Worm (Caenorhabditis elegans) whole organism, L1 larva: ENCODE measurements around the gene spr-2.

Source experiments
- C04F5.9 ChIP-seq: sonication (generic microtip); optimal IDR thresholded peaks from 2 replicates; lab custom pipeline; 2016; ENCODE audit warnings: missing genetic modification characterization, missing compliant biosample characterization
- C34B4.2 ChIP-seq: sonication (generic microtip); optimal IDR thresholded peaks from 2 replicates; lab custom pipeline; 2017; ENCODE audit warnings: mild to moderate bottlenecking, missing genetic modification characterization, missing compliant biosample characterization
- F16B12.6 ChIP-seq: fragments of 150-350 bp; optimal IDR thresholded peaks from 2 replicates; lab custom pipeline; 2014; ENCODE audit warnings: missing biosample characterization, missing genetic modification characterization
- aly-2 ChIP-seq: fragments of 150-350 bp; optimal IDR thresholded peaks from 2 replicates; lab custom pipeline; 2014; ENCODE audit warnings: missing biosample characterization, missing genetic modification characterization
- ama-1 ChIP-seq: fragments of 150-350 bp; optimal IDR thresholded peaks from 2 replicates; lab custom pipeline; 2014
- blmp-1 ChIP-seq: fragments of 150-350 bp; optimal IDR thresholded peaks from 2 replicates; lab custom pipeline; 2014; ENCODE audit warnings: missing biosample characterization, missing genetic modification characterization
- ceh-63 ChIP-seq: fragments of 200-800 bp; sonication (Bioruptor generic); optimal IDR thresholded peaks from 2 replicates; lab custom pipeline; 2018; ENCODE audit warnings: mild to moderate bottlenecking, missing genetic modification characterization, missing compliant biosample characterization
- ceh-82 ChIP-seq, 3 experiments: fragments of 150-350 bp in 1 of 3; sonication (generic microtip) in 2 of 3; optimal IDR thresholded peaks; 2 replicates each; lab custom pipeline; 2014 to 2017; ENCODE audit warnings: missing biosample characterization in 3 of 3, missing genetic modification characterization in 3 of 3
- dpl-1 ChIP-seq, 3 experiments: fragments of 150-350 bp in 2 of 3; sonication (generic microtip) in 1 of 3; optimal IDR thresholded peaks; 2 replicates each; lab custom pipeline; 2014 to 2017; ENCODE audit warnings: missing biosample characterization in 3 of 3, missing genetic modification characterization in 3 of 3, missing genetic modification reagents in 3 of 3
- dsc-1 ChIP-seq: sonication (generic microtip); optimal IDR thresholded peaks from 2 replicates; lab custom pipeline; 2016; ENCODE audit warnings: mild to moderate bottlenecking, missing genetic modification characterization, missing compliant biosample characterization
- efl-1 ChIP-seq, 4 experiments: fragments of 150-350 bp; optimal IDR thresholded peaks in 3 of 4; peaks in 1 of 4; 1 replicate in 1 of 4; 2 replicates in 3 of 4; lab custom pipeline; 2014; ENCODE audit warnings: missing biosample characterization in 2 of 4, missing genetic modification characterization in 2 of 4, missing genetic modification reagents in 2 of 4
- elt-2 ChIP-seq: sonication (generic microtip); optimal IDR thresholded peaks from 2 replicates; lab custom pipeline; 2016; ENCODE audit warnings: missing genetic modification characterization, mild to moderate bottlenecking, inconsistent platforms, missing compliant biosample characterization, missing genetic modification reagents
- ets-5 ChIP-seq: fragments of 200-800 bp; sonication (Bioruptor generic); IDR thresholded peaks from 2 replicates; pipeline ENCODE4 v1.3.6; 2022; ENCODE audit warnings: missing genetic modification characterization, missing compliant biosample characterization
- fkh-8 ChIP-seq: sonication (generic microtip); optimal IDR thresholded peaks from 2 replicates; lab custom pipeline; 2016; ENCODE audit warnings: mild to moderate bottlenecking, missing genetic modification characterization, missing compliant biosample characterization
- grh-1 ChIP-seq: fragments of 200-800 bp; sonication (Bioruptor generic); IDR thresholded peaks from 2 replicates; pipeline ENCODE4 v1.3.6; 2022; ENCODE audit warnings: missing genetic modification reagents, missing genetic modification characterization, missing compliant biosample characterization
- hlh-17 ChIP-seq: fragments of 200-800 bp; sonication (Bioruptor generic); optimal IDR thresholded peaks from 2 replicates; lab custom pipeline; 2018; ENCODE audit warnings: missing genetic modification characterization, mild to moderate bottlenecking, missing compliant biosample characterization, moderate library complexity, borderline replicate concordance
- hlh-4 ChIP-seq: sonication (generic microtip); optimal IDR thresholded peaks from 2 replicates; lab custom pipeline; 2016; ENCODE audit warnings: mild to moderate bottlenecking, missing genetic modification characterization, missing compliant biosample characterization
- lin-13 ChIP-seq: fragments of 150-350 bp; optimal IDR thresholded peaks from 2 replicates; lab custom pipeline; 2014; ENCODE audit warnings: missing biosample characterization, missing genetic modification reagents, missing genetic modification characterization
- mab-9 ChIP-seq: fragments of 200-800 bp; sonication (Bioruptor generic); IDR thresholded peaks from 2 replicates; pipeline ENCODE4 v1.3.6; 2022; ENCODE audit warnings: missing genetic modification reagents, missing genetic modification characterization, missing compliant biosample characterization
- mdl-1 ChIP-seq, 2 experiments: fragments of 150-350 bp; optimal IDR thresholded peaks; 2 replicates each; lab custom pipeline; 2014 to 2017; ENCODE audit warnings: missing biosample characterization in 2 of 2, missing genetic modification characterization in 2 of 2, inconsistent platforms in 1 of 2
- mef-2 ChIP-seq: fragments of 150-350 bp; optimal IDR thresholded peaks from 2 replicates; lab custom pipeline; 2014; ENCODE audit warnings: missing biosample characterization, missing genetic modification characterization
- nhr-11 ChIP-seq: fragments of 150-350 bp; optimal IDR thresholded peaks from 2 replicates; lab custom pipeline; 2014; ENCODE audit warnings: missing biosample characterization, missing genetic modification characterization
- nhr-77 ChIP-seq: fragments of 150-350 bp; optimal IDR thresholded peaks from 2 replicates; lab custom pipeline; 2014; ENCODE audit warnings: missing biosample characterization, missing genetic modification characterization
- nhr-85 ChIP-seq: sonication (generic microtip); peaks from one replicate; lab custom pipeline; 2016; ENCODE audit warnings: missing genetic modification characterization, inconsistent platforms, missing compliant biosample characterization
- pqm-1 ChIP-seq: sonication (generic microtip); optimal IDR thresholded peaks from 3 replicates; lab custom pipeline; 2017; ENCODE audit warnings: missing biosample characterization, missing genetic modification characterization
- rnt-1 ChIP-seq: sonication (generic microtip); optimal IDR thresholded peaks from 2 replicates; lab custom pipeline; 2016; ENCODE audit warnings: mild to moderate bottlenecking, missing genetic modification characterization, moderate library complexity, missing compliant biosample characterization
- skn-1 ChIP-seq: fragments of 150-350 bp; optimal IDR thresholded peaks from 2 replicates; lab custom pipeline; 2014; ENCODE audit warnings: missing biosample characterization, missing genetic modification characterization
- sptf-1 ChIP-seq: fragments of 150-350 bp; optimal IDR thresholded peaks from 2 replicates; lab custom pipeline; 2014; ENCODE audit warnings: missing biosample characterization, missing genetic modification characterization
- swsn-7 ChIP-seq: sonication (generic microtip); optimal IDR thresholded peaks from 2 replicates; lab custom pipeline; 2016; ENCODE audit warnings: missing genetic modification characterization, missing compliant biosample characterization
- tbx-2 ChIP-seq: sonication (generic microtip); optimal IDR thresholded peaks from 2 replicates; lab custom pipeline; 2016; ENCODE audit warnings: missing genetic modification characterization, missing compliant biosample characterization
- unc-130 ChIP-seq: fragments of 150-350 bp; optimal IDR thresholded peaks from 2 replicates; lab custom pipeline; 2017; ENCODE audit warnings: missing biosample characterization, missing genetic modification characterization, inconsistent platforms
- vab-15 ChIP-seq: sonication (generic microtip); optimal IDR thresholded peaks from 2 replicates; lab custom pipeline; 2017; ENCODE audit warnings: missing genotype, mild to moderate bottlenecking, missing genetic modification characterization, missing compliant biosample characterization
- xbp-1 ChIP-seq: sonication (generic microtip); optimal IDR thresholded peaks from 2 replicates; lab custom pipeline; 2016; ENCODE audit warnings: missing genetic modification characterization, missing compliant biosample characterization
- zag-1 ChIP-seq: fragments of 150-350 bp; optimal IDR thresholded peaks from 2 replicates; lab custom pipeline; 2014; ENCODE audit warnings: missing biosample characterization, missing genetic modification characterization
- ztf-4 ChIP-seq: fragments of 150-350 bp; optimal IDR thresholded peaks from 2 replicates; lab custom pipeline; 2014; ENCODE audit warnings: missing biosample characterization, missing genetic modification characterization

Gene spr-2

DNA sequence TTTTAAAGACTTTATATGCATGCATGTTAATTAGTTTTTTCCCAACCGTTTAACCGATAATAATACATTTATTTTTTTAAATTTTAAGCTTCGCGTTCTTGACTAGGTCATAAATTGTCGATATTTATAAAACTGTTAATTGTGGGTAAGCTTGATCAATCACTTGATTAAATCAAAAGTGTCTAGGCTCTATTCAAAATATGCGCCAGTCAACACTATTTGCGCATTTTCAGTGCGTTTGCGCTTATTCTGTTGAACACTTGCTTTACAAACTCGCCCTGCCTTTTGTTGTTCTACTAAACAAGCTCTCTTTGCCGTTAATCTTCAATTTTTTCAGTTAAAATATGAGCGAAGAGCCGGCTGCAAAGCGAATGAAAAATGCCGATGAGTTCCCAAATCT lies at the start of gene spr-2 (continued):
- peak in 1 of 2 experiments; percentile 48 for TF ChIP-seq mdl-1 (tag; optimal IDR thresholded peaks at IDR 0.05; lab: Kevin White, UChicago)
- peak; percentile 19 for TF ChIP-seq nhr-77 (tag; lab: Kevin White, UChicago)
- TF ChIP-seq blmp-1, result peak; percentile 64
- TF ChIP-seq aly-2 (tag; lab: Kevin White, UChicago), result peak; percentile 41
- TF ChIP-seq C04F5.9 (tag; lab: Kevin White, UChicago), result peak; percentile 14
- TF ChIP-seq grh-1 (GFP tag; lab: Robert Waterston, UW), result 0 out of 2 replicates have a peak, but pooled peaks have one; percentile 18
- TF ChIP-seq ceh-63, result no peak
- TF ChIP-seq ztf-4 (tag; lab: Kevin White, UChicago), result peak; percentile 54
- TF ChIP-seq F16B12.6, result peak; percentile 52
- no peak for TF ChIP-seq mab-9 (GFP tag; lab: Robert Waterston, UW)
- TF ChIP-seq swsn-7 (tag; lab: Kevin White, UChicago), result peak; percentile 81
- peak; percentile 42 for TF ChIP-seq lin-13
- TF ChIP-seq ets-5 (GFP tag; lab: Robert Waterston, UW), result no peak
- no peak for TF ChIP-seq pqm-1 (tag; lab: Kevin White, UChicago)
- no peak for TF ChIP-seq sptf-1 (tag; lab: Kevin White, UChicago)
- peak; percentile 76 for TF ChIP-seq nhr-85
- TF ChIP-seq hlh-17, result no peak
- TF ChIP-seq xbp-1, result peak; percentile 80
- TF ChIP-seq tbx-2 (tag; lab: Kevin White, UChicago), result peak; percentile 78
- TF ChIP-seq skn-1 (tag; lab: Kevin White, UChicago), result peak; percentile 52
- peak; percentile 21 to 65 (median 54) for TF ChIP-seq ceh-82 (tag; optimal IDR thresholded peaks at IDR 0.05; lab: Kevin White, UChicago)
- peak; percentile 75 for TF ChIP-seq dsc-1 (tag; lab: Kevin White, UChicago)
- no peak for TF ChIP-seq C34B4.2 (tag; lab: Kevin White, UChicago)
- peak; percentile 67 for TF ChIP-seq nhr-11 (tag; lab: Kevin White, UChicago)
- TF ChIP-seq vab-15, result no peak
- TF ChIP-seq hlh-4 (tag; lab: Kevin White, UChicago), result no peak
- peak; percentile 84 for TF ChIP-seq rnt-1 (tag; lab: Kevin White, UChicago)
- TF ChIP-seq, all 84 proteins: peak for 49

DNA sequence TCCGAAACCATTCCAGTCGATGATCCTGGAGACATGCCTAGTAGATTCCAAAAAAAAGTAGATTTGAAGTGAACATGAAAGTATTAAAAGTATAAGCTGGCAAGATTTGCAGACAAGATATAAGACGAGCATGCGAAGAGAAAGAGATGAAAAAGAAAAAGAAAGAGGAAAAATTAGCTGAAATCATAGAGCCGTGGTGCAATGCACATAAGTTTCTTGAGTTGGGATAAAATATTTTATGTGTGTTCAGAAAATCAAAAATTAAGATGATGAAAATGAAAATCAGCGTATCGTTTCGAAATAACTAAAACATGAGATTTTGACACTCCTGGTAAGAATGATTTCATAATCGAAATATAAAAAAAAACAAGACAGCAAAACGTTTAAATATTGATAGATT lies 46.8 kb upstream of the spr-2 start, which contains the start of gene T11B7.2:
Gene T11B7.2 (minus strand): TSS at position 101 of the 400 bp plus-strand sequence.
- TF ChIP-seq dsc-1 (tag; lab: Kevin White, UChicago), result peak; percentile 1
- no peak for TF ChIP-seq efl-1 (optimal IDR thresholded peaks at IDR 0.05; lab: Kevin White, UChicago)
- TF ChIP-seq efl-1 (GFP tag; optimal IDR thresholded peaks at IDR 0.05 in 1 of 2; lab: Kevin White, UChicago), result peak in 1 of 2 experiments; percentile 11
- no peak for TF ChIP-seq fkh-8

DNA sequence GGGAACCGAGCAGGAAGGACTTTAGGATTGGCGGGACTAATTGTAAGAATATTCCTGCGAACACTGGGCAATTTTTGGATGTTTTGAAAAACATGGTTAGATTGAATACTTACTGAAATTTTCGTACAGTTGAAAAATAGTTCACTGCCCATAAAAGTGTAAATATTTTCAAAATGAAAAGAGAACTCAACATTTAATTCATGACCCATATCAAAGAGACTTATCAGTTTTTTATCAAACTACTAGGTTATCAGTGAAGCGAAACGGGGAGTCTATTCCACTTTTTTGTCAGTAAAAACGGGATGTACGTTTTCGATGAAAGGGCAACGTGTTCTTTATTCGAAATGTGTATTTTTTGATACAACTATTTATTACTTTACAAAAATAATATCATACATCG lies 45.3 kb upstream of the spr-2 start:
- peak; percentile 68 for TF ChIP-seq elt-2 (tag; lab: Kevin White, UChicago)
- TF ChIP-seq efl-1 (optimal IDR thresholded peaks at IDR 0.05; lab: Kevin White, UChicago), result no peak
- peak in 1 of 2 experiments; percentile 50 for TF ChIP-seq efl-1 (GFP tag; optimal IDR thresholded peaks at IDR 0.05 in 1 of 2; lab: Kevin White, UChicago)
- no peak for TF ChIP-seq unc-130 (tag; lab: Kevin White, UChicago)
- TF ChIP-seq, all 84 proteins: peak for 2

DNA sequence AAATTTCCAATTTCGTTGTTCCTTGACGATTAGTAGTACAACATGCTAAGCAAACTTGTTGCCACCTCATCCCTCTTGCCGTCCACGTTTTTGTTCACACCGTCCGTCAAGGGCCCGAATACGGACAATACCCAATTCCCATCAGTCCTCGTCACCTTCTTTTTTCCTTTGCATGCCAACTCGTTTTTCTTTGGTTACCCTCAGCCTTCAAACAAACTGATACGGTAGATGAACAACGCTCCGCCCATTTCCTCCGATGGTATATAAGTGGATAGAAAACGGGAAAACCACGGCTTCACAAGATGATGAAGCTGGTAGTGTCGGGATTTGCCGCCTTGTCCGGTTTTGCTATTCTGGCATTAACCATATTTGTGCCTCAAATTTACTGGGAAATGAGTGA lies 43.3 kb upstream of the spr-2 start, which contains the start of gene col-118:
Gene col-118 (plus strand): TSS at position 301 of the 400 bp plus-strand sequence.
- TF ChIP-seq grh-1 (GFP tag; lab: Robert Waterston, UW), result no peak
- TF ChIP-seq fkh-8, result no peak
- TF ChIP-seq mef-2 (tag; lab: Kevin White, UChicago), result no peak
- TF ChIP-seq nhr-85, result no peak
- no peak for TF ChIP-seq ama-1 (lab: Kevin White, UChicago)
- no peak for TF ChIP-seq hlh-4 (tag; lab: Kevin White, UChicago)
- TF ChIP-seq zag-1 (tag; lab: Kevin White, UChicago), result no peak
- TF ChIP-seq ceh-82 (tag; optimal IDR thresholded peaks at IDR 0.05; lab: Kevin White, UChicago), result no peak
- TF ChIP-seq dpl-1 (GFP tag; optimal IDR thresholded peaks at IDR 0.05; lab: Kevin White, UChicago), result no peak
